Worm (Caenorhabditis elegans) whole organism, late embryonic: ENCODE measurements around the gene agt-2.

ENCODE experiments used
- C08G9.2 ChIP-seq: sonication (generic microtip); optimal IDR thresholded peaks from 2 replicates; lab custom pipeline; 2016; ENCODE audit warnings: mild to moderate bottlenecking, missing genetic modification characterization, moderate library complexity, missing compliant biosample characterization
- K09A11.1 ChIP-seq: sonication (generic microtip); optimal IDR thresholded peaks from 2 replicates; lab custom pipeline; 2017; ENCODE audit warnings: antibody characterized with exemption, mild to moderate bottlenecking, missing genetic modification characterization, missing compliant biosample characterization; ENCODE audit not compliant: insufficient read depth
- hlh-6 ChIP-seq: sonication (generic microtip); optimal IDR thresholded peaks from 2 replicates; lab custom pipeline; 2016; ENCODE audit warnings: missing genotype, missing genetic modification characterization, missing compliant biosample characterization
- mec-3 ChIP-seq: sonication (generic microtip); optimal IDR thresholded peaks from 2 replicates; lab custom pipeline; 2016; ENCODE audit warnings: borderline replicate concordance, missing genetic modification characterization, missing compliant biosample characterization
- nfya-1 ChIP-seq: sonication (generic microtip); optimal IDR thresholded peaks from 2 replicates; lab custom pipeline; 2017; ENCODE audit warnings: missing genetic modification characterization, mild to moderate bottlenecking, missing compliant biosample characterization, antibody characterized with exemption, moderate library complexity
- pha-4 ChIP-seq: fragments of 150-350 bp; optimal IDR thresholded peaks from 2 replicates; lab custom pipeline; 2018; ENCODE audit warnings: missing biosample characterization, missing genetic modification reagents, missing genetic modification characterization
- pqm-1 ChIP-seq: sonication (generic microtip); optimal IDR thresholded peaks from 2 replicates; lab custom pipeline; 2016; ENCODE audit warnings: missing genetic modification characterization, missing compliant biosample characterization

ce11 chrII:5326024-5326627 lies 47.5 kb downstream of the agt-2 start:
- TF ChIP-seq K09A11.1 (tag; lab: Kevin White, UChicago) (no peak), mec-3 (tag; lab: Kevin White, UChicago) (no peak), hlh-6 (tag; lab: Kevin White, UChicago) (no peak), pqm-1 (tag; lab: Kevin White, UChicago) (no peak), C08G9.2 (no peak), nfya-1 (no peak), pha-4 (tag; lab: Kevin White, UChicago) (no peak)
